Fruit fly (Drosophila melanogaster) whole organism, wandering third instar larva: ENCODE measurements around the gene tau.

Source experiments
- Dfd ChIP-seq: fragments of >200 bp; optimal IDR thresholded peaks from 2 replicates; lab custom pipeline; 2017; ENCODE audit warnings: missing biosample characterization, missing genetic modification characterization
- HLH106 ChIP-seq: fragments of 200-800 bp; optimal IDR thresholded peaks from 3 replicates; lab custom pipeline; 2019; ENCODE audit warnings: missing biosample characterization, mild to moderate bottlenecking, missing genetic modification characterization, moderate library complexity
- ey ChIP-seq: fragments of 200-800 bp; sonication (Bioruptor generic); optimal IDR thresholded peaks from 2 replicates; lab custom pipeline; 2016; ENCODE audit warnings: missing biosample characterization, missing genetic modification characterization
- foxo ChIP-seq, 2 experiments: fragments of 200-800 bp; sonication (Bioruptor generic); optimal IDR thresholded peaks; 2 replicates in 1 of 2; 3 replicates in 1 of 2; lab custom pipeline; 2016 to 2017; ENCODE audit warnings: missing biosample characterization in 2 of 2, missing genetic modification characterization in 2 of 2
- fru ChIP-seq: fragments of 200-800 bp; sonication (Bioruptor generic); optimal IDR thresholded peaks from 3 replicates; lab custom pipeline; 2016; ENCODE audit warnings: missing biosample characterization, mild to moderate bottlenecking, missing genetic modification characterization
- h ChIP-seq: fragments of 200-800 bp; sonication (Bioruptor generic); optimal IDR thresholded peaks from 3 replicates; lab custom pipeline; 2016; ENCODE audit warnings: missing biosample characterization, mild to moderate bottlenecking, missing genetic modification characterization
- tai ChIP-seq: sonication (Bioruptor generic); optimal IDR thresholded peaks from 2 replicates; lab custom pipeline; 2016; ENCODE audit warnings: missing biosample characterization, missing genetic modification characterization

- TF ChIP-seq tai, result no peak
- TF ChIP-seq h, result no peak
- TF ChIP-seq ey, result no peak
- no peak for TF ChIP-seq HLH106 (tag; lab: Kevin White, UChicago)
- TF ChIP-seq fru (GFP tag; lab: Kevin White, UChicago), result no peak
- no peak for TF ChIP-seq Dfd
- no peak for TF ChIP-seq foxo (GFP tag; optimal IDR thresholded peaks at IDR 0.05; lab: Kevin White, UChicago)
Observed at dm6 chr3R:27679667-27680066, 22.9 kb upstream of the tau start.
